Fruit fly (Drosophila melanogaster): ENCODE data around the gene hzg.

dm6 chr3L:16039063-16039462 lies 34.5 kb upstream of the hzg start:
- TF ChIP-seq Pif1A (GFP tag; optimal IDR thresholded peaks at IDR 0.05) (no peak), EcR (GFP tag; optimal IDR thresholded peaks at IDR 0.05) (no peak), CG4496 (GFP tag; IDR thresholded peaks at IDR 0.05) (no peak), fd96Ca (GFP tag; IDR thresholded peaks at IDR 0.05) (no peak), Ets98B (GFP tag; IDR thresholded peaks at IDR 0.05) (no peak), D1 (tag; optimal IDR thresholded peaks at IDR 0.05) (no peak), CG12605 (GFP tag; IDR thresholded peaks at IDR 0.05) (no peak), CG8301 (tag; optimal IDR thresholded peaks at IDR 0.05) (no peak), Pif1B (GFP tag; optimal IDR thresholded peaks at IDR 0.05) (no peak), CG9948 (tag; optimal IDR thresholded peaks at IDR 0.05) (no peak), gl (tag; optimal IDR thresholded peaks at IDR 0.05) (no peak), rn (GFP tag; IDR thresholded peaks at IDR 0.05) (no peak)

All from whole organism, pupa.